Fruit fly (Drosophila melanogaster) whole organism, embryonic: ENCODE measurements around the gene Gr28a.
A peak's percentile ranks its signal among the peaks of the same experiment; 100 is the strongest.

ENCODE experiments used
- Atf6 ChIP-seq: fragments of 200-800 bp; sonication (Bioruptor generic); IDR thresholded peaks from 2 replicates; pipeline ENCODE4 v1.3.6; 2022; ENCODE audit warnings: missing biosample characterization, missing genetic modification characterization
- CG12769 ChIP-seq: fragments of 200-800 bp; sonication (Bioruptor generic); optimal IDR thresholded peaks from 2 replicates; lab custom pipeline; 2019; ENCODE audit warnings: missing biosample characterization, mild to moderate bottlenecking, missing genetic modification characterization, moderate library complexity
- CG14014 ChIP-seq: fragments of 200-800 bp; sonication (Bioruptor generic); IDR thresholded peaks from 2 replicates; pipeline ENCODE4 v1.3.6; 2022; ENCODE audit warnings: missing biosample characterization, missing genetic modification characterization
- CG17568 ChIP-seq: fragments of 200-800 bp; sonication (Bioruptor generic); optimal IDR thresholded peaks from 2 replicates; lab custom pipeline; 2018; ENCODE audit warnings: missing biosample characterization, mild to moderate bottlenecking, missing genetic modification characterization, moderate library complexity
- CG34376 ChIP-seq: fragments of 200-800 bp; sonication (Bioruptor generic); optimal IDR thresholded peaks from 2 replicates; lab custom pipeline; 2018; ENCODE audit warnings: missing biosample characterization, mild to moderate bottlenecking, missing genetic modification characterization
- CG4360 ChIP-seq: fragments of 200-800 bp; sonication (Bioruptor generic); IDR thresholded peaks from 2 replicates; pipeline ENCODE4 v1.3.6; 2022; ENCODE audit warnings: missing biosample characterization, missing genetic modification characterization
- CG4404 ChIP-seq: fragments of 200-800 bp; sonication (Bioruptor generic); IDR thresholded peaks from 2 replicates; pipeline ENCODE4 v1.3.6; 2022; ENCODE audit warnings: missing biosample characterization, missing genetic modification characterization
- CG4707 ChIP-seq: fragments of 200-800 bp; sonication (Bioruptor generic); optimal IDR thresholded peaks from 2 replicates; lab custom pipeline; 2018; ENCODE audit warnings: missing biosample characterization, mild to moderate bottlenecking, missing genetic modification characterization, moderate library complexity
- CG6765 ChIP-seq: fragments of 200-800 bp; sonication (Bioruptor generic); optimal IDR thresholded peaks from 3 replicates; lab custom pipeline; 2017; ENCODE audit warnings: missing biosample characterization, mild to moderate bottlenecking, missing genetic modification characterization
- D19A ChIP-seq: fragments of 200-800 bp; optimal IDR thresholded peaks from 3 replicates; lab custom pipeline; 2019; ENCODE audit warnings: missing biosample characterization, mild to moderate bottlenecking, missing genetic modification characterization, moderate library complexity
- ERR ChIP-seq: fragments of 200-800 bp; sonication (Bioruptor generic); optimal IDR thresholded peaks from 2 replicates; lab custom pipeline; 2016; ENCODE audit warnings: missing biosample characterization, missing genetic modification characterization
- Fer3 ChIP-seq: fragments of 200-800 bp; sonication (Bioruptor generic); optimal IDR thresholded peaks from 2 replicates; lab custom pipeline; 2018; ENCODE audit warnings: missing biosample characterization, mild to moderate bottlenecking, missing genetic modification characterization, moderate library complexity
- H2.0 ChIP-seq: fragments of 200-800 bp; sonication (Bioruptor generic); IDR thresholded peaks from 2 replicates; pipeline ENCODE4 v1.3.6; 2022; ENCODE audit warnings: missing biosample characterization, missing genetic modification characterization
- HLH4C ChIP-seq: fragments of 200-800 bp; sonication (Bioruptor generic); IDR thresholded peaks from 3 replicates; pipeline ENCODE4 v1.3.6; 2022; ENCODE audit warnings: missing biosample characterization, missing genetic modification characterization; ENCODE audit not compliant: partially characterized antibody
- Hey ChIP-seq: fragments of 200-800 bp; sonication (Bioruptor generic); optimal IDR thresholded peaks from 3 replicates; lab custom pipeline; 2018; ENCODE audit warnings: missing biosample characterization, mild to moderate bottlenecking, missing genetic modification characterization
- Kr ChIP-seq: fragments of 200-800 bp; sonication (Bioruptor generic); optimal IDR thresholded peaks from 2 replicates; lab custom pipeline; 2017; ENCODE audit warnings: missing biosample characterization, mild to moderate bottlenecking, missing genetic modification characterization
- Lim3 ChIP-seq: fragments of 200-800 bp; sonication (Bioruptor generic); IDR thresholded peaks from 2 replicates; pipeline ENCODE4 v1.3.6; 2022; ENCODE audit warnings: missing biosample characterization, missing genetic modification characterization
- Myb ChIP-seq: fragments of 200-800 bp; sonication (Bioruptor generic); optimal IDR thresholded peaks from 2 replicates; lab custom pipeline; 2016; ENCODE audit warnings: missing biosample characterization, missing genetic modification characterization
- NFAT ChIP-seq: fragments of 200-800 bp; sonication (Bioruptor generic); IDR thresholded peaks from 2 replicates; pipeline ENCODE4 v1.3.6; 2022; ENCODE audit warnings: missing biosample characterization, missing genetic modification characterization
- NK7.1 ChIP-seq: fragments of 200-800 bp; sonication (Bioruptor generic); optimal IDR thresholded peaks from 3 replicates; lab custom pipeline; 2016; ENCODE audit warnings: missing biosample characterization, missing genetic modification characterization
- Xbp1 ChIP-seq: fragments of 200-800 bp; sonication (Bioruptor generic); optimal IDR thresholded peaks from 3 replicates; lab custom pipeline; 2016; ENCODE audit warnings: missing biosample characterization, mild to moderate bottlenecking, missing genetic modification characterization
- ato ChIP-seq: fragments of 200-800 bp; sonication (Bioruptor generic); IDR thresholded peaks from 2 replicates; pipeline ENCODE4 v1.3.6; 2022; ENCODE audit warnings: missing biosample characterization, missing genetic modification characterization; ENCODE audit not compliant: partially characterized antibody
- dimm ChIP-seq: fragments of 200-800 bp; sonication (Bioruptor generic); IDR thresholded peaks from 2 replicates; pipeline ENCODE4 v1.3.6; 2022; ENCODE audit warnings: missing biosample characterization, missing genetic modification characterization
- dmrt99B ChIP-seq: fragments of 200-800 bp; sonication (Bioruptor generic); optimal IDR thresholded peaks from 2 replicates; lab custom pipeline; 2018; ENCODE audit warnings: missing biosample characterization, mild to moderate bottlenecking, missing genetic modification characterization, moderate library complexity
- dysf ChIP-seq: fragments of 200-800 bp; sonication (Bioruptor generic); IDR thresholded peaks from 3 replicates; pipeline ENCODE4 v1.3.6; 2022; ENCODE audit warnings: missing biosample characterization, missing genetic modification characterization
- en ChIP-seq: fragments of 200-800 bp; sonication (Bioruptor generic); optimal IDR thresholded peaks from 2 replicates; lab custom pipeline; 2016; ENCODE audit warnings: missing biosample characterization, missing genetic modification characterization
- esg ChIP-seq: fragments of 200-800 bp; sonication (Bioruptor generic); conservative IDR thresholded peaks from 2 replicates; pipeline ENCODE4 v1.3.6; 2022; ENCODE audit warnings: missing biosample characterization, missing genetic modification characterization
- exex ChIP-seq: fragments of 200-800 bp; sonication (Bioruptor generic); optimal IDR thresholded peaks from 4 replicates; lab custom pipeline; 2018; ENCODE audit warnings: missing biosample characterization, mild to moderate bottlenecking, missing genetic modification characterization, moderate library complexity
- eyg ChIP-seq: fragments of 200-800 bp; sonication (Bioruptor generic); optimal IDR thresholded peaks from 3 replicates; lab custom pipeline; 2016; ENCODE audit warnings: missing biosample characterization, missing genetic modification characterization
- fd3F ChIP-seq: fragments of 200-800 bp; sonication (Bioruptor generic); optimal IDR thresholded peaks from 2 replicates; lab custom pipeline; 2018; ENCODE audit warnings: missing biosample characterization, mild to moderate bottlenecking, missing genetic modification characterization, moderate library complexity
- gcm ChIP-seq: fragments of 200-800 bp; sonication (Bioruptor generic); optimal IDR thresholded peaks from 2 replicates; lab custom pipeline; 2019; ENCODE audit warnings: missing biosample characterization, mild to moderate bottlenecking, missing genetic modification characterization, moderate library complexity
- gem ChIP-seq: fragments of 200-800 bp; sonication (Bioruptor generic); optimal IDR thresholded peaks from 2 replicates; lab custom pipeline; 2019; ENCODE audit warnings: missing biosample characterization, mild to moderate bottlenecking, missing genetic modification characterization, moderate library complexity
- grau ChIP-seq: fragments of 200-800 bp; optimal IDR thresholded peaks from 3 replicates; lab custom pipeline; 2019; ENCODE audit warnings: missing biosample characterization, mild to moderate bottlenecking, missing genetic modification characterization, moderate library complexity
- grn ChIP-seq: fragments of 200-800 bp; sonication (Bioruptor generic); optimal IDR thresholded peaks from 3 replicates; lab custom pipeline; 2017; ENCODE audit warnings: missing biosample characterization, missing genetic modification characterization
- insv ChIP-seq, 2 experiments: fragments of 200-800 bp; sonication (Bioruptor generic); optimal IDR thresholded peaks; 3 replicates each; lab custom pipeline; 2016 to 2018; ENCODE audit warnings: missing biosample characterization in 2 of 2, missing genetic modification characterization in 2 of 2
- jumu ChIP-seq: fragments of 200-800 bp; sonication (Bioruptor generic); optimal IDR thresholded peaks from 3 replicates; lab custom pipeline; 2016; ENCODE audit warnings: missing biosample characterization, missing genetic modification characterization
- oc ChIP-seq: fragments of 200-800 bp; sonication (Bioruptor generic); optimal IDR thresholded peaks from 2 replicates; lab custom pipeline; 2018; ENCODE audit warnings: missing biosample characterization, mild to moderate bottlenecking, missing genetic modification characterization, moderate library complexity
- onecut ChIP-seq: fragments of 200-800 bp; sonication (Bioruptor generic); IDR thresholded peaks from 2 replicates; pipeline ENCODE4 v1.3.6; 2022; ENCODE audit warnings: missing biosample characterization, missing genetic modification characterization
- pb ChIP-seq: fragments of 200-800 bp; sonication (Bioruptor generic); optimal IDR thresholded peaks from 3 replicates; lab custom pipeline; 2016; ENCODE audit warnings: missing biosample characterization, missing genetic modification characterization
- rib ChIP-seq: fragments of 200-800 bp; sonication (Bioruptor generic); IDR thresholded peaks from 2 replicates; pipeline ENCODE4 v1.3.6; 2022; ENCODE audit warnings: missing biosample characterization, missing genetic modification characterization
- ro ChIP-seq: fragments of 200-800 bp; sonication (Bioruptor generic); IDR thresholded peaks from 2 replicates; pipeline ENCODE4 v1.3.6; 2022; ENCODE audit warnings: missing biosample characterization, missing genetic modification characterization
- sd ChIP-seq: fragments of 200-800 bp; sonication (Bioruptor generic); optimal IDR thresholded peaks from 3 replicates; lab custom pipeline; 2018; ENCODE audit warnings: missing biosample characterization, mild to moderate bottlenecking, missing genetic modification characterization, moderate library complexity
- sim ChIP-seq: fragments of 200-800 bp; sonication (Bioruptor generic); IDR thresholded peaks from 2 replicates; pipeline ENCODE4 v1.3.6; 2022; ENCODE audit warnings: missing biosample characterization, missing genetic modification characterization
- slou ChIP-seq: fragments of 200-800 bp; sonication (Bioruptor generic); optimal IDR thresholded peaks from 3 replicates; lab custom pipeline; 2016; ENCODE audit warnings: missing biosample characterization, missing genetic modification characterization
- stwl ChIP-seq: fragments of 200-800 bp; sonication (Bioruptor generic); optimal IDR thresholded peaks from 3 replicates; lab custom pipeline; 2018; ENCODE audit warnings: missing biosample characterization, mild to moderate bottlenecking, missing genetic modification characterization, moderate library complexity
- sug ChIP-seq: fragments of 200-800 bp; optimal IDR thresholded peaks from 2 replicates; lab custom pipeline; 2019; ENCODE audit warnings: missing biosample characterization, mild to moderate bottlenecking, missing genetic modification characterization, moderate library complexity
- zf30C ChIP-seq: fragments of 200-800 bp; sonication (Bioruptor generic); optimal IDR thresholded peaks from 3 replicates; lab custom pipeline; 2018; ENCODE audit warnings: missing biosample characterization, mild to moderate bottlenecking, missing genetic modification characterization

The Gr28a gene

DNA sequence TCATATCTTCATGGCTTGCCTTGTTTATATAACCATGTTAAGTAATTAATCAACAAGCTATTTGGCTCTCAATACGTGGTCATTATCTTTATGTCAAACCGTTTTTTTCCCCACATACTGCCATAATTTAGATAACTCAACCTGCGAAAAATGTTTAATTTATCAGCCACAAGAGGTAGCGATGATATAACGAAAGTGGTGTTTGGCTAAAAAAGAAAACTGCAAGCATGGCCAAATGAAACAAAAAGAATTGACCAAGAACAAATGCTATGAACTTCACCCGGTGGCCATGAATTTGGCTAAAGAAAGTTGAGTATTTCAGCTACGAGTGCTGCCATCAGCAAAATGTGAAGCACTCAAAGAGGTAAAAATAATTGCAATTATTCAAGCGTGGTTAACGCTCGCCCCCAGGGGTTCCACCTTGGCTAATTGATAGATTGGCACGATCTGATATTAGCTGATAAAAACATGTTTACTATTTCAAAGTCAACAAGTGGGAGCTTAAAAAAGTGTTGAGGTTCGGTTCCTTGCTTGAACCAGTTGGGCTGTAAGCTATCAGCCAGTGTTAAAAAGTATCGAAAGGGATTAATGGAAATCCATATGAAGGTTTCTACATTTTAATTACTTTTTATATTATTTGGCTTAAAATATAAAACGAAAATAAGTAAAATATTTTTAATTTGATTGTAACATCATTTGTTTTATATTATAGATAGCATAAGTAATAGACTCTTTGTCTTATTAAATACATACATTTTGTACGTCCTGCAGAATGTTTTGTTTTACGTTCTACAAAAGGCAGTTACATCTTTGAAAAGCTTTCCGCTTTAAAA, 17.3 kb downstream of the Gr28a start (continued):
- TF ChIP-seq CG14014, result peak; percentile 91; the same call in 1 of the 2 replicates
- TF ChIP-seq CG17568 (GFP tag; lab: Kevin White, UChicago), result peak; percentile 79
- peak; percentile 27 for TF ChIP-seq jumu (GFP tag; lab: Kevin White, UChicago)
- peak; percentile 44 for TF ChIP-seq pb
- TF ChIP-seq Fer3 (tag; lab: Kevin White, UChicago), result peak; percentile 85
- TF ChIP-seq Lim3 (GFP tag; lab: Robert Waterston, UW), result no peak
- peak; percentile 11 for TF ChIP-seq en (GFP tag; lab: Kevin White, UChicago)
- TF ChIP-seq NK7.1 (GFP tag; lab: Kevin White, UChicago), result peak; percentile 57
- TF ChIP-seq sim (GFP tag; lab: Robert Waterston, UW), result no peak
- TF ChIP-seq slou (GFP tag; lab: Kevin White, UChicago), result peak; percentile 72
- TF ChIP-seq Hey, result peak; percentile 77

DNA sequence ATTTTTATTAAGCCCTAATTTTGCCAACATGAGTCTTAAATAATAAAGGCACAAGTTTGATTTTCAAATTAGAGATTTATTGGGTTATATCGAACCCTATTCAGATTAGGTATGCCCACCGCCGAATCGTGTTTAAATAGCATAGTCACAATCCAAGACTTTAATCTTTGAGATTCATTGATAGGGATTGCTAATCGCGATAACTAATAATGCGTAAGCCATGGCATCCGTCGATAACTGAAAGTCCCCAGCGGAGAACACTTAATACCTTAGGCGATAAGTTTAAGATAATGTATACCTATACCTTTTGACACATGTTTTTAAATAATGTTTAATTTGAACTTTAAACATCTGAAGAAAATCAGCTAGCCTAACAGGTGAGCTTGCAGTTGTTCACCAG, 18.5 kb downstream of the Gr28a start:
- TF ChIP-seq dmrt99B (tag; lab: Kevin White, UChicago) (no peak), sd (tag; lab: Kevin White, UChicago) (peak; percentile 8), HLH4C (no peak), ro (GFP tag; lab: Robert Waterston, UW) (no peak), exex (tag; lab: Kevin White, UChicago) (peak; percentile 85), Kr (no peak), CG34376 (GFP tag; lab: Kevin White, UChicago) (peak; percentile 52), sug (tag; lab: Kevin White, UChicago) (peak; percentile 96), grn (GFP tag; lab: Kevin White, UChicago) (peak; percentile 56)

DNA sequence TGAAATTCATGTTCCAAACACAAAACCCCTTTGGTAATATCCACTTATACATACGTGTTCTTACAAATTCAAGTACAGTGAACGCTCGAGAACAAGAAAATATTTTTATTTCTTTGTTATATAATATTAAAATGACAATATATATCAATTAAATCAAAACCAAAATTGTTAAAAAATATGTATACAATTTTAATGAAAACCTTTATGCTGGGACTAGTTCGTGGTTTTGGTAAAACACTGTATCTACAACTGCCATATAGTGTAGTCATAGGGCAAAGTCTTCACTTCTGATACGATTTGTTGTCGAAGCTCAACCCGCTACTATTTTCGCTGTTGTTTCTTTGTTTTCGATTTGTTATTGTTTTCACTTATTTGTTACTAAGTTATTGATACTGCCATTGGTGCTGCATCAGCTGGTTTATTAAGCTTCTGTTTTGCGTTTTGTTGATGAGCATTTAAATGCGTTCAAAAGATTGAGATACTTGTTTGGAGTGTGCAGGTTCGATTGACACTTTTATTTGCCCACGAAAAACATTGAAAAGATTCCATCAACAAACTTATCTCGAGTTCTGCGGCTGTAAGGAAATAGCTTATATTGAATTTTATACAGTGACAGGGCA, 19.2 kb downstream of the Gr28a start:
- TF ChIP-seq onecut (GFP tag; lab: Robert Waterston, UW) (no peak), CG4360 (GFP tag; lab: Robert Waterston, UW) (no peak), Atf6 (peak; percentile 74), CG4404 (GFP tag; lab: Robert Waterston, UW) (no peak), ERR (GFP tag; lab: Kevin White, UChicago) (no peak), stwl (no peak), oc (no peak), esg (GFP tag; lab: Robert Waterston, UW) (peak; percentile 33; the same call in 1 of the 2 replicates), gcm (GFP tag; lab: Kevin White, UChicago) (no peak), gem (tag; lab: Kevin White, UChicago) (peak; percentile 54), NFAT (GFP tag; lab: Robert Waterston, UW) (no peak), zf30C (GFP tag; lab: Kevin White, UChicago) (no peak), CG6765 (GFP tag; lab: Kevin White, UChicago) (peak; percentile 2), D19A (tag; lab: Kevin White, UChicago) (peak; percentile 19), rib (no peak), dimm (GFP tag; lab: Robert Waterston, UW) (no peak), CG12769 (tag; lab: Kevin White, UChicago) (no peak), H2.0 (peak; percentile 35), CG4707 (GFP tag; lab: Kevin White, UChicago) (no peak), eyg (GFP tag; lab: Kevin White, UChicago) (no peak), Xbp1 (GFP tag; lab: Kevin White, UChicago) (peak; percentile 66), Myb (GFP tag; lab: Kevin White, UChicago) (no peak), dysf (GFP tag; lab: Robert Waterston, UW) (peak; percentile 67), fd3F (GFP tag; lab: Kevin White, UChicago) (peak; percentile 25), grau (tag; lab: Kevin White, UChicago) (peak; percentile 83), insv (GFP tag; optimal IDR thresholded peaks at IDR 0.05; lab: Kevin White, UChicago) (no peak), ato (no peak)
